Fruit fly (Drosophila melanogaster) whole organism, pupa: ENCODE results near the gene Mur29B.
A peak's percentile ranks its signal among the peaks of the same experiment; 100 is the strongest.

Source experiments
- CG10348 ChIP-seq: fragments of 200-800 bp; sonication (Bioruptor generic); IDR thresholded peaks from 2 replicates; pipeline ENCODE4 v1.3.6; 2022; ENCODE audit warnings: missing biosample characterization, missing genetic modification characterization
- CG12605 ChIP-seq: fragments of 200-800 bp; sonication (Bioruptor generic); IDR thresholded peaks from 2 replicates; pipeline ENCODE4 v1.3.6; 2022; ENCODE audit warnings: missing biosample characterization, missing genetic modification characterization
- CG13204 ChIP-seq: fragments of 200-800 bp; sonication (Bioruptor generic); optimal IDR thresholded peaks from 2 replicates; lab custom pipeline; 2018; ENCODE audit warnings: missing biosample characterization, mild to moderate bottlenecking, missing genetic modification characterization, moderate library complexity
- CG14655 ChIP-seq: fragments of 200-800 bp; sonication (Bioruptor generic); optimal IDR thresholded peaks from 3 replicates; lab custom pipeline; 2017; ENCODE audit warnings: mild to moderate bottlenecking, missing biosample characterization, missing genetic modification reagents, missing genetic modification characterization
- CG15710 ChIP-seq: fragments of 200-800 bp; sonication (Bioruptor generic); optimal IDR thresholded peaks from 2 replicates; lab custom pipeline; 2018; ENCODE audit warnings: missing biosample characterization, mild to moderate bottlenecking, missing genetic modification characterization, moderate library complexity
- CG17806 ChIP-seq: fragments of 200-800 bp; sonication (Bioruptor generic); optimal IDR thresholded peaks from 2 replicates; lab custom pipeline; 2018; ENCODE audit warnings: missing biosample characterization, mild to moderate bottlenecking, missing genetic modification characterization, moderate library complexity
- CG32121 ChIP-seq: fragments of 200-800 bp; sonication (Bioruptor generic); IDR thresholded peaks from 2 replicates; pipeline ENCODE4 v1.3.6; 2022; ENCODE audit warnings: missing biosample characterization, missing genetic modification characterization
- CG34367 ChIP-seq: fragments of 200-800 bp; sonication (Bioruptor generic); optimal IDR thresholded peaks from 2 replicates; lab custom pipeline; 2018; ENCODE audit warnings: missing biosample characterization, mild to moderate bottlenecking, missing genetic modification characterization
- CG4496 ChIP-seq: fragments of 200-800 bp; sonication (Bioruptor generic); IDR thresholded peaks from 3 replicates; pipeline ENCODE4 v1.3.6; 2022; ENCODE audit warnings: missing biosample characterization, missing genetic modification characterization
- CG8159 ChIP-seq: fragments of 200-800 bp; sonication (Bioruptor generic); optimal IDR thresholded peaks from 3 replicates; lab custom pipeline; 2018; ENCODE audit warnings: missing biosample characterization, mild to moderate bottlenecking, missing genetic modification characterization, moderate library complexity
- CG8301 ChIP-seq: fragments of 200-800 bp; sonication (Bioruptor generic); optimal IDR thresholded peaks from 2 replicates; lab custom pipeline; 2018; ENCODE audit warnings: missing biosample characterization, mild to moderate bottlenecking, missing genetic modification characterization
- CG9948 ChIP-seq: fragments of 200-800 bp; sonication (Bioruptor generic); optimal IDR thresholded peaks from 2 replicates; lab custom pipeline; 2018; ENCODE audit warnings: missing biosample characterization, mild to moderate bottlenecking, missing genetic modification characterization, moderate library complexity
- D1 ChIP-seq: fragments of 200-800 bp; sonication (Bioruptor generic); optimal IDR thresholded peaks from 2 replicates; lab custom pipeline; 2018; ENCODE audit warnings: missing biosample characterization, mild to moderate bottlenecking, missing genetic modification characterization, moderate library complexity
- EcR ChIP-seq: fragments of 200-800 bp; sonication (Bioruptor generic); optimal IDR thresholded peaks from 3 replicates; lab custom pipeline; 2019; ENCODE audit warnings: missing biosample characterization, missing genetic modification characterization, mild to moderate bottlenecking, moderate library complexity, missing genetic modification reagents
- Ets98B ChIP-seq: fragments of 200-800 bp; sonication (Bioruptor generic); IDR thresholded peaks from 2 replicates; pipeline ENCODE4 v1.3.6; 2022; ENCODE audit warnings: missing biosample characterization, missing genetic modification characterization
- Pif1A ChIP-seq: fragments of 200-800 bp; sonication (Bioruptor generic); optimal IDR thresholded peaks from 3 replicates; lab custom pipeline; 2016; ENCODE audit warnings: missing biosample characterization, missing genetic modification characterization
- Pif1B ChIP-seq: fragments of 200-800 bp; sonication (Bioruptor generic); optimal IDR thresholded peaks from 3 replicates; lab custom pipeline; 2016; ENCODE audit warnings: missing biosample characterization, missing genetic modification characterization
- Snoo ChIP-seq: fragments of 200-800 bp; sonication (Bioruptor generic); optimal IDR thresholded peaks from 3 replicates; lab custom pipeline; 2017; ENCODE audit warnings: missing biosample characterization, mild to moderate bottlenecking, missing genetic modification characterization, inconsistent platforms
- fd96Ca ChIP-seq: fragments of 200-800 bp; sonication (Bioruptor generic); IDR thresholded peaks from 3 replicates; pipeline ENCODE4 v1.3.6; 2022; ENCODE audit warnings: missing biosample characterization, missing genetic modification characterization
- gl ChIP-seq: fragments of 200-800 bp; sonication (Bioruptor generic); optimal IDR thresholded peaks from 2 replicates; lab custom pipeline; 2018; ENCODE audit warnings: missing biosample characterization, mild to moderate bottlenecking, missing genetic modification characterization
- rn ChIP-seq: fragments of 200-800 bp; sonication (Bioruptor generic); IDR thresholded peaks from 2 replicates; pipeline ENCODE4 v1.3.6; 2022; ENCODE audit warnings: missing biosample characterization, missing genetic modification characterization

Gene Mur29B

dm6 chr2L:8311741-8312140 lies 40.2 kb upstream of the Mur29B start:
- TF ChIP-seq EcR (GFP tag; lab: Kevin White, UChicago) (peak; percentile 32), CG32121 (no peak)

- no peak for TF ChIP-seq CG8159
- no peak for TF ChIP-seq fd96Ca (GFP tag; lab: Robert Waterston, UW)
- peak; percentile 34 for TF ChIP-seq CG17806 (tag; lab: Kevin White, UChicago)
- no peak for TF ChIP-seq EcR (GFP tag; lab: Kevin White, UChicago)
- peak; percentile 22 for TF ChIP-seq Snoo (tag; lab: Kevin White, UChicago)
- no peak for TF ChIP-seq Pif1B (GFP tag; lab: Kevin White, UChicago)
- peak; percentile 41 for TF ChIP-seq gl (tag; lab: Kevin White, UChicago)
- TF ChIP-seq CG15710 (tag; lab: Kevin White, UChicago) = peak; percentile 23
- TF ChIP-seq Ets98B (GFP tag; lab: Robert Waterston, UW) = no peak
- peak; percentile 76 for TF ChIP-seq CG4496 (GFP tag; lab: Robert Waterston, UW)
- TF ChIP-seq CG32121 = no peak; the same call in 1 of the 2 replicates
- TF ChIP-seq CG8301 (tag; lab: Kevin White, UChicago) = no peak
- TF ChIP-seq CG10348 (GFP tag; lab: Robert Waterston, UW) = no peak
- TF ChIP-seq CG13204 (GFP tag; lab: Kevin White, UChicago) = no peak
- TF ChIP-seq CG14655 (GFP tag; lab: Kevin White, UChicago) = no peak
- no peak for TF ChIP-seq Pif1A
- peak; percentile 3 for TF ChIP-seq CG34367 (tag; lab: Kevin White, UChicago)
- no peak for TF ChIP-seq D1 (tag; lab: Kevin White, UChicago)
- TF ChIP-seq rn (GFP tag; lab: Robert Waterston, UW) = no peak
- no peak for TF ChIP-seq CG9948
- TF ChIP-seq CG12605 (GFP tag; lab: Robert Waterston, UW) = no peak
Observed at dm6 chr2L:8319858-8320525, 32.0 kb upstream of the Mur29B start, which contains the start of the genes mtsh and strat. Gene mtsh (minus strand): TSS chr2L:8319908. Gene strat (plus strand): TSS chr2L:8320328.

dm6 chr2L:8325150-8325549 lies 26.8 kb upstream of the Mur29B start, which contains the start of gene CG7781:
Gene CG7781 (minus strand): TSS chr2L:8325409.
- TF ChIP-seq CG12605 (GFP tag; lab: Robert Waterston, UW) (0 out of 2 replicates have a peak, but pooled peaks have one; percentile 28), fd96Ca (GFP tag; lab: Robert Waterston, UW) (0 out of 3 replicates have a peak, but pooled peaks have one; percentile 10), CG4496 (GFP tag; lab: Robert Waterston, UW) (peak; percentile 51; the same call in 2 of the 3 replicates), CG10348 (GFP tag; lab: Robert Waterston, UW) (no peak), Ets98B (GFP tag; lab: Robert Waterston, UW) (peak; percentile 46; the same call in 1 of the 2 replicates)

- TF ChIP-seq CG32121 (0 out of 2 replicates have a peak, but pooled peaks have one; percentile 35), CG4496 (GFP tag; lab: Robert Waterston, UW) (0 out of 3 replicates have a peak, but pooled peaks have one; percentile 46), gl (tag; lab: Kevin White, UChicago) (no peak), rn (GFP tag; lab: Robert Waterston, UW) (no peak), CG34367 (tag; lab: Kevin White, UChicago) (no peak), CG17806 (tag; lab: Kevin White, UChicago) (peak; percentile 4), CG13204 (GFP tag; lab: Kevin White, UChicago) (no peak), D1 (tag; lab: Kevin White, UChicago) (no peak), CG10348 (GFP tag; lab: Robert Waterston, UW) (no peak), CG9948 (peak; percentile 0), Snoo (tag; lab: Kevin White, UChicago) (no peak), Pif1A (no peak), Ets98B (GFP tag; lab: Robert Waterston, UW) (no peak), CG8159 (peak; percentile 37), CG12605 (GFP tag; lab: Robert Waterston, UW) (peak; percentile 28; the same call in 1 of the 2 replicates), fd96Ca (GFP tag; lab: Robert Waterston, UW) (no peak), EcR (GFP tag; lab: Kevin White, UChicago) (no peak), CG15710 (tag; lab: Kevin White, UChicago) (peak; percentile 1), CG14655 (GFP tag; lab: Kevin White, UChicago) (no peak), CG8301 (tag; lab: Kevin White, UChicago) (no peak), Pif1B (GFP tag; lab: Kevin White, UChicago) (no peak)
Observed at dm6 chr2L:8326414-8327271, 25.3 kb upstream of the Mur29B start.

dm6 chr2L:8327272-8327555 lies 24.8 kb upstream of the Mur29B start, which contains the start of gene CG14275:
Gene CG14275 (plus strand): TSS chr2L:8327456.
- TF ChIP-seq D1 (tag; lab: Kevin White, UChicago) (no peak), CG13204 (GFP tag; lab: Kevin White, UChicago) (no peak), CG14655 (GFP tag; lab: Kevin White, UChicago) (no peak), gl (tag; lab: Kevin White, UChicago) (no peak), CG34367 (tag; lab: Kevin White, UChicago) (no peak)
